Fruit fly (Drosophila melanogaster) whole organism, wandering third instar larva: Measurements from ENCODE around the gene CG34429.

Experiments used
- Abd-B ChIP-seq: fragments of >200 bp; optimal IDR thresholded peaks from 2 replicates; lab custom pipeline; 2017; ENCODE audit warnings: missing biosample characterization, missing genetic modification characterization
- CG32264 ChIP-seq: fragments of 200-800 bp; sonication (Bioruptor generic); optimal IDR thresholded peaks from 2 replicates; lab custom pipeline; 2016; ENCODE audit warnings: missing biosample characterization, missing genetic modification characterization
- CrebA ChIP-seq: fragments of 200-800 bp; sonication (Bioruptor generic); optimal IDR thresholded peaks from 2 replicates; lab custom pipeline; 2016; ENCODE audit warnings: missing biosample characterization, mild to moderate bottlenecking, missing genetic modification characterization, borderline replicate concordance
- Dfd ChIP-seq: fragments of >200 bp; optimal IDR thresholded peaks from 2 replicates; lab custom pipeline; 2017; ENCODE audit warnings: missing biosample characterization, missing genetic modification characterization
- Dif ChIP-seq: fragments of 200-275, 200-300 bp; sonication (Bioruptor generic); optimal IDR thresholded peaks from 2 replicates; lab custom pipeline; 2018; ENCODE audit warnings: missing biosample characterization, missing genetic modification characterization; ENCODE audit not compliant: partially characterized antibody
- GATAd ChIP-seq: sonication (Bioruptor generic); optimal IDR thresholded peaks from 2 replicates; lab custom pipeline; 2016; ENCODE audit warnings: missing biosample characterization, missing genetic modification characterization
- HLH106 ChIP-seq: fragments of 200-800 bp; optimal IDR thresholded peaks from 3 replicates; lab custom pipeline; 2019; ENCODE audit warnings: missing biosample characterization, mild to moderate bottlenecking, missing genetic modification characterization, moderate library complexity
- Hr78 ChIP-seq: fragments of >200 bp; optimal IDR thresholded peaks from 2 replicates; lab custom pipeline; 2017; ENCODE audit warnings: missing biosample characterization, missing genetic modification characterization
- Hr83 ChIP-seq: fragments of 200-300 bp; sonication (Bioruptor generic); optimal IDR thresholded peaks from 2 replicates; lab custom pipeline; 2016; ENCODE audit warnings: missing biosample characterization, mild to moderate bottlenecking, missing genetic modification characterization, moderate library complexity; ENCODE audit not compliant: poor library complexity, severe bottlenecking
- Jra ChIP-seq: sonication (Bioruptor generic); optimal IDR thresholded peaks from 2 replicates; lab custom pipeline; 2016; ENCODE audit warnings: missing biosample characterization, missing genetic modification characterization
- OdsH ChIP-seq: fragments of 200-800 bp; sonication (Bioruptor generic); optimal IDR thresholded peaks from 2 replicates; lab custom pipeline; 2016; ENCODE audit warnings: missing biosample characterization, mild to moderate bottlenecking, missing genetic modification characterization
- Rel ChIP-seq, 2 experiments: fragments of 200-800 bp; sonication (Bioruptor generic) in 1 of 2; optimal IDR thresholded peaks; 2 replicates in 1 of 2; 3 replicates in 1 of 2; lab custom pipeline; 2016 to 2019; ENCODE audit warnings: mild to moderate bottlenecking in 2 of 2, missing biosample characterization in 2 of 2, missing genetic modification characterization in 2 of 2, moderate library complexity in 1 of 2
- Sp1 ChIP-seq: fragments of 200-800 bp; sonication (Bioruptor generic); optimal IDR thresholded peaks from 3 replicates; lab custom pipeline; 2019; ENCODE audit warnings: missing biosample characterization, mild to moderate bottlenecking, missing genetic modification characterization, moderate library complexity
- brk ChIP-seq: fragments of 200-800 bp; sonication (Bioruptor generic); optimal IDR thresholded peaks from 2 replicates; lab custom pipeline; 2016; ENCODE audit warnings: missing biosample characterization, mild to moderate bottlenecking, missing genetic modification characterization
- dl ChIP-seq, 2 experiments: fragments of 175-275, 200-275 bp in 1 of 2; fragments of 200-275 bp in 1 of 2; sonication (Bioruptor generic); optimal IDR thresholded peaks; lab custom pipeline; 2018; ENCODE audit warnings: mild to moderate bottlenecking in 2 of 2, missing biosample characterization in 2 of 2, missing genetic modification characterization in 2 of 2, moderate library complexity in 2 of 2; ENCODE audit not compliant: partially characterized antibody in 2 of 2, insufficient read depth in 1 of 2
- foxo ChIP-seq, 2 experiments: fragments of 200-800 bp; sonication (Bioruptor generic); optimal IDR thresholded peaks; 2 replicates in 1 of 2; 3 replicates in 1 of 2; lab custom pipeline; 2016 to 2017; ENCODE audit warnings: missing biosample characterization in 2 of 2, missing genetic modification characterization in 2 of 2
- fru ChIP-seq: fragments of 200-800 bp; sonication (Bioruptor generic); optimal IDR thresholded peaks from 3 replicates; lab custom pipeline; 2016; ENCODE audit warnings: missing biosample characterization, mild to moderate bottlenecking, missing genetic modification characterization
- h ChIP-seq: fragments of 200-800 bp; sonication (Bioruptor generic); optimal IDR thresholded peaks from 3 replicates; lab custom pipeline; 2016; ENCODE audit warnings: missing biosample characterization, mild to moderate bottlenecking, missing genetic modification characterization
- lola ChIP-seq: fragments of >200 bp; optimal IDR thresholded peaks from 2 replicates; lab custom pipeline; 2017; ENCODE audit warnings: missing biosample characterization, missing genetic modification characterization
- pan ChIP-seq: fragments of >200 bp; optimal IDR thresholded peaks from 2 replicates; lab custom pipeline; 2017
- psq ChIP-seq: fragments of 200-800 bp; sonication (Bioruptor generic); optimal IDR thresholded peaks from 3 replicates; lab custom pipeline; 2017; ENCODE audit warnings: missing biosample characterization, mild to moderate bottlenecking, missing genetic modification characterization, moderate library complexity
- rgr ChIP-seq: fragments of 200-800 bp; sonication (Bioruptor generic); optimal IDR thresholded peaks from 3 replicates; lab custom pipeline; 2016; ENCODE audit warnings: missing biosample characterization, mild to moderate bottlenecking, missing genetic modification characterization
- sage ChIP-seq: fragments of 200-800 bp; sonication (Bioruptor generic); optimal IDR thresholded peaks from 2 replicates; lab custom pipeline; 2016; ENCODE audit warnings: missing biosample characterization, mild to moderate bottlenecking, missing genetic modification characterization
- sv ChIP-seq: fragments of 200-800 bp; sonication (Bioruptor generic); optimal IDR thresholded peaks from 3 replicates; lab custom pipeline; 2016; ENCODE audit warnings: missing biosample characterization, missing genetic modification characterization
- tai ChIP-seq: sonication (Bioruptor generic); optimal IDR thresholded peaks from 2 replicates; lab custom pipeline; 2016; ENCODE audit warnings: missing biosample characterization, missing genetic modification characterization
- usp ChIP-seq: fragments of >200 bp; optimal IDR thresholded peaks from 2 replicates; lab custom pipeline; 2017; ENCODE audit warnings: missing biosample characterization, missing genetic modification characterization

Gene CG34429

dm6 chr3L:13080418-13080817 is 17.6 kb downstream of the CG34429 start:
- no peak for TF ChIP-seq CG32264 (GFP tag; lab: Kevin White, UChicago)

- no peak for TF ChIP-seq CrebA (GFP tag; lab: Kevin White, UChicago)
- TF ChIP-seq rgr (GFP tag; lab: Kevin White, UChicago): no peak
- TF ChIP-seq dl (GFP tag; optimal IDR thresholded peaks at IDR 0.05; lab: Kevin White, UChicago; ENCODE audit: insufficient read depth in 1 of 2, partially characterized antibody in 2 of 2): no peak
- no peak for TF ChIP-seq fru (GFP tag; lab: Kevin White, UChicago)
- no peak for TF ChIP-seq Sp1 (GFP tag; lab: Kevin White, UChicago)
- TF ChIP-seq Rel (GFP tag; optimal IDR thresholded peaks at IDR 0.05; lab: Kevin White, UChicago): no peak
- no peak for TF ChIP-seq Rel (tag; optimal IDR thresholded peaks at IDR 0.05; lab: Kevin White, UChicago)
- no peak for TF ChIP-seq brk (GFP tag; lab: Kevin White, UChicago)
- TF ChIP-seq, all 38 proteins: peak for 0
These were observed 18.6 kb downstream of the CG34429 start for dm6 chr3L:13081284-13081937.

DNA sequence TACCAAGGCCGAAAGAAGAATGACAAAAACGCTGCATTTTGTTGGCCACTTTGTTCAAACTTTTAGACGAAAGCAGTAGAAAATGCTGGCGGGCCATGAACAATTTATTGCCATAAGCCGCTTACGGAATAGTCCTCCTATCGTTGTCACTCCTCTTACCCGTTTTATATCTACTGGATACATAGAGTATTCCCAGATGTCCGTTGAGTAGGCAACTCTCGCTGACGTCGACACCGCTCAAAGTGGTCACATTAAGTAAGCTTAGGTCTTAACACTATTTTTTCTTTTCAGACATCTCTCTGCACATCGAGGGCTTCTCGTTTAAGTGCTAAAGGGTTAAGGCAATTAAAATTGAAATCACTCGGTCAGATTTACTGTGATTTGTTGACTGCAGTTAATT is 20.6 kb downstream of the CG34429 start:
- TF ChIP-seq sv (GFP tag; lab: Kevin White, UChicago) (no peak), brk (GFP tag; lab: Kevin White, UChicago) (no peak), OdsH (GFP tag; lab: Kevin White, UChicago) (no peak), tai (no peak), lola (no peak), GATAd (GFP tag; lab: Kevin White, UChicago) (no peak), foxo (GFP tag; optimal IDR thresholded peaks at IDR 0.05; lab: Kevin White, UChicago) (no peak)

DNA sequence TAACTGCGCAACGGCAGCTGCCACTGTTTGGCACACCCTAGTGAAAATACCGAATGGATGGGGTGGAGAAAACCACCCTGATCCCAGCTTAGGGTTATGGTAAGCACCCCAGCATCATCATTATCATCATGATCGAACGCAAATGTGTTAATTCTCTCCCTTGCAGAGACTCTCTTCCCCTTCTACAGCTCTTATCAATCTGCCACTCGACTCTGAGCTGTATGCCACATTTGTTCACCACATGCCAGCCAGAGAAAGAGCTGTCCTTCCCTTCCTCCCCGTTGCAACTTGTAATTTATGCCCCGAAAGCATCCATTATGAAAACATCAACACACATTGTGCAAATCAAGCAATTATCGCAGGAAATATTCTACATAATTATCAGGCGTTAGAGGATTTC is 21.6 kb downstream of the CG34429 start:
- no peak for TF ChIP-seq psq
- no peak for TF ChIP-seq Hr78 (GFP tag; lab: Kevin White, UChicago)
- no peak for TF ChIP-seq usp (GFP tag; lab: Kevin White, UChicago)

DNA sequence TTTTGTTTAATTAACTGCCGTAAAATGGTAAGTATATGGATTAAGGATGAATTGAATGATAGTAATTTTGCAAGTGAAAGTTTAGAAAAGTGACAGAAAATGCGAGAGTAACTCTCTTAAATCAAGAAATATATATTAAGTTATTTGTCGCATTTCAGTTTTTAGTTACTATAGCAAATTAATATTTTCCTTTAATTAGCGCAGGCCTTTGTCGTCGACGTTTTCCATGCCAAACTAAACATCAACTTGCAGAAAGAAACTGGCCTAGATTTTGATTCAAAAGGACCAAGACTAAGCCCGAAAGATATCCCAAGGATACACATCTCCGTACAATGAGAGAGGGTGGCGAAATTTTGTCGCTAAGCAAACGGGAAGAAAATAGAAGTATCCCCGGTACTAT is 24.3 kb downstream of the CG34429 start, which contains the start of gene CG17300:
TSS of gene CG17300 (minus strand) at position 101 of the 400 bp plus-strand sequence.
- no peak for TF ChIP-seq h (GFP tag; lab: Kevin White, UChicago)
- no peak for TF ChIP-seq Abd-B (GFP tag; lab: Kevin White, UChicago)
- TF ChIP-seq usp (GFP tag; lab: Kevin White, UChicago): no peak

- no peak for TF ChIP-seq Jra
- TF ChIP-seq tai: no peak
- no peak for TF ChIP-seq Hr83 (GFP tag; lab: Kevin White, UChicago)
- no peak for TF ChIP-seq lola
- no peak for TF ChIP-seq sage
- TF ChIP-seq Dfd: no peak
- no peak for TF ChIP-seq OdsH (GFP tag; lab: Kevin White, UChicago)
- TF ChIP-seq, all 38 proteins: peak for 0
These were observed 27.0 kb downstream of the CG34429 start, which contains the start of gene CG11251 for dm6 chr3L:13089869-13090268. CG11251 (minus strand) TSS chr3L:13089969.

dm6 chr3L:13099151-13099550 is 36.3 kb downstream of the CG34429 start:
- TF ChIP-seq brk (GFP tag; lab: Kevin White, UChicago) (no peak), CrebA (GFP tag; lab: Kevin White, UChicago) (no peak), sage (no peak), Dfd (no peak), fru (GFP tag; lab: Kevin White, UChicago) (no peak), HLH106 (tag; lab: Kevin White, UChicago) (no peak)

dm6 chr3L:13100438-13100837 is 37.6 kb downstream of the CG34429 start:
- TF ChIP-seq Dif (GFP tag; lab: Kevin White, UChicago) (peak; percentile 13), pan (lab: Kevin White, UChicago) (no peak), foxo (GFP tag; optimal IDR thresholded peaks at IDR 0.05; lab: Kevin White, UChicago) (no peak)
- TF ChIP-seq, all 38 proteins: peak for 1
